Worm (Caenorhabditis elegans) whole organism, L4 larva: ENCODE results near the gene F46E10.18.

ENCODE experiments used
- aly-2 ChIP-seq: sonication (generic microtip); optimal IDR thresholded peaks from 2 replicates; lab custom pipeline; 2018; ENCODE audit warnings: missing biosample characterization, missing genetic modification characterization
- ceh-28 ChIP-seq: fragments of 150-350 bp; optimal IDR thresholded peaks from 2 replicates; lab custom pipeline; 2014; ENCODE audit warnings: missing biosample characterization, missing genetic modification reagents, missing genetic modification characterization
- dve-1 ChIP-seq: sonication (generic microtip); optimal IDR thresholded peaks from 2 replicates; lab custom pipeline; 2017; ENCODE audit warnings: antibody characterized with exemption, mild to moderate bottlenecking, missing genetic modification characterization, missing compliant biosample characterization; ENCODE audit not compliant: insufficient read depth
- jun-1 ChIP-seq: fragments of 150-350 bp; optimal IDR thresholded peaks from 2 replicates; lab custom pipeline; 2014; ENCODE audit warnings: missing biosample characterization, missing genetic modification reagents, missing genetic modification characterization
- lin-1 ChIP-seq: fragments of 200-800 bp; sonication (Bioruptor generic); IDR thresholded peaks from 2 replicates; pipeline ENCODE4 v1.3.6; 2022; ENCODE audit warnings: missing genetic modification reagents, missing genetic modification characterization, missing compliant biosample characterization
- lin-39 ChIP-seq: fragments of 150-350 bp; optimal IDR thresholded peaks from 2 replicates; lab custom pipeline; 2014; ENCODE audit warnings: missing biosample characterization, missing genetic modification reagents, missing genetic modification characterization
- lsy-2 ChIP-seq, 2 experiments: fragments of 150-350 bp in 1 of 2; sonication (generic microtip) in 1 of 2; optimal IDR thresholded peaks; 2 replicates each; lab custom pipeline; 2014 to 2017; ENCODE audit warnings: missing biosample characterization in 2 of 2, missing genetic modification characterization in 2 of 2
- nhr-11 ChIP-seq: fragments of 150-350 bp; optimal IDR thresholded peaks from 2 replicates; lab custom pipeline; 2014; ENCODE audit warnings: missing biosample characterization, missing genetic modification characterization
- nhr-77 ChIP-seq: fragments of 150-350 bp; optimal IDR thresholded peaks from 2 replicates; lab custom pipeline; 2014; ENCODE audit warnings: missing biosample characterization, missing genetic modification characterization
- rbr-2 ChIP-seq: sonication (generic microtip); optimal IDR thresholded peaks from 2 replicates; lab custom pipeline; 2016; ENCODE audit warnings: missing genotype, missing genetic modification characterization, missing compliant biosample characterization
- tra-1 ChIP-seq: fragments of 200-800 bp; sonication (Bioruptor generic); IDR thresholded peaks from 2 replicates; pipeline ENCODE4 v1.3.6; 2022; ENCODE audit warnings: missing genetic modification reagents, missing genetic modification characterization, missing compliant biosample characterization
- unc-62 ChIP-seq, 3 experiments: fragments of 150-350 bp in 1 of 3; sonication (generic microtip); optimal IDR thresholded peaks in 2 of 3; peaks in 1 of 3; 1 replicate in 1 of 3; 2 replicates in 2 of 3; lab custom pipeline; 2014 to 2017; ENCODE audit warnings: missing biosample characterization in 3 of 3, missing genetic modification characterization in 3 of 3, missing genetic modification reagents in 3 of 3, missing genotype in 1 of 3
- ztf-11 ChIP-seq: fragments of 150-350 bp; optimal IDR thresholded peaks from 2 replicates; lab custom pipeline; 2014; ENCODE audit warnings: missing biosample characterization, missing genetic modification characterization

DNA sequence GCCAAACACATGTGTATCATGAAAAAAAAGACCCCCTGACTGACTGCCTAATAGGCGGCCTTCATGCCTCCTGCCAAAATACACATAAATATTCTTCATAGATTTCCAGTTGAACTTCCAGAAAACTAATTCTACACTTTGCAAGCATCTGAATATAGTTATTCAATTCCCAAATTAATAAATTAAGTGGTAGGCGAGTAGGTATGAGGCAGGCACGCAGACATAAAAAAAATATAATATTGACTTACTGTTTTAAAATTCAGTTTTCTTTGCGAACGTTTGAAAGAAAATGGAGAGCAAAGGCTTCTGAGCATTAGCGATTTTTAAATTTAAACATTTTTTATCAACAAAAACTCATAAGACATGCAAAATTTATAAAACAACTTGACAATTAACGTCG, 33.0 kb upstream of the F46E10.18 start:
- no peak for TF ChIP-seq unc-62 (GFP tag; optimal IDR thresholded peaks at IDR 0.05 in 1 of 2; lab: Kevin White, UChicago)
- no peak for TF ChIP-seq unc-62 (tag; optimal IDR thresholded peaks at IDR 0.05; lab: Kevin White, UChicago)
- no peak for TF ChIP-seq aly-2
- no peak for TF ChIP-seq ztf-11 (tag; lab: Kevin White, UChicago)
- no peak for TF ChIP-seq jun-1 (tag; lab: Kevin White, UChicago)
- peak; percentile 30; the same call in 1 of the 2 replicates for TF ChIP-seq lin-1 (GFP tag; lab: Robert Waterston, UW)
- TF ChIP-seq lsy-2 (tag; optimal IDR thresholded peaks at IDR 0.05; lab: Kevin White, UChicago): peak in 1 of 2 experiments; percentile 8
- TF ChIP-seq lin-39: no peak
- no peak for TF ChIP-seq nhr-11
- TF ChIP-seq nhr-77 (tag; lab: Kevin White, UChicago): peak; percentile 69
- no peak for TF ChIP-seq rbr-2 (tag; lab: Kevin White, UChicago)
- peak; percentile 53; the same call in 1 of the 2 replicates for TF ChIP-seq tra-1 (GFP tag; lab: Robert Waterston, UW)
- TF ChIP-seq dve-1 (tag; lab: Kevin White, UChicago): peak; percentile 30
- no peak for TF ChIP-seq ceh-28
